Fruit fly (Drosophila melanogaster): ENCODE measurements around the gene CG8679.

- TF ChIP-seq br (GFP tag; optimal IDR thresholded peaks at IDR 0.05), result no peak
- TF ChIP-seq fru (GFP tag; optimal IDR thresholded peaks at IDR 0.05), result no peak
- TF ChIP-seq Mio (GFP tag; optimal IDR thresholded peaks at IDR 0.05), result no peak
- TF ChIP-seq psq (GFP tag; optimal IDR thresholded peaks at IDR 0.05), result no peak
- no peak for TF ChIP-seq Abd-B (GFP tag; optimal IDR thresholded peaks at IDR 0.05)
- no peak for TF ChIP-seq usp (GFP tag; optimal IDR thresholded peaks at IDR 0.05)
- no peak for TF ChIP-seq Myc (optimal IDR thresholded peaks at IDR 0.05)
- TF ChIP-seq Dfd (GFP tag; optimal IDR thresholded peaks at IDR 0.05), result no peak
- no peak for TF ChIP-seq OdsH (GFP tag; optimal IDR thresholded peaks at IDR 0.05)
- TF ChIP-seq lola (GFP tag; optimal IDR thresholded peaks at IDR 0.05), result no peak
- no peak for TF ChIP-seq h (GFP tag; optimal IDR thresholded peaks at IDR 0.05)
- no peak for TF ChIP-seq Hr78 (GFP tag; optimal IDR thresholded peaks at IDR 0.05)
- no peak for TF ChIP-seq pan (optimal IDR thresholded peaks at IDR 0.05)
- no peak for TF ChIP-seq dl (GFP tag; optimal IDR thresholded peaks at IDR 0.05; ENCODE audit: insufficient read depth in 1 of 2, partially characterized antibody in 2 of 2)
These were observed 15.6 kb downstream of the CG8679 start, which contains the start of gene CG31988 for dm6 chr2L:21202702-21203101.

Measured in whole organism, wandering third instar larva.